Fruit fly (Drosophila melanogaster) whole organism, embryonic: Measurements from ENCODE around the gene eIF3i.

ENCODE experiments used
- Antp ChIP-seq: fragments of 200-800 bp; sonication (Bioruptor generic); optimal IDR thresholded peaks from 3 replicates; lab custom pipeline; 2016; ENCODE audit warnings: missing biosample characterization, missing genetic modification characterization
- Asciz ChIP-seq: fragments of 200-800 bp; sonication (Bioruptor generic); optimal IDR thresholded peaks from 2 replicates; lab custom pipeline; 2017; ENCODE audit warnings: missing biosample characterization, mild to moderate bottlenecking, missing genetic modification characterization, missing genetic modification reagents
- Atf3 ChIP-seq: fragments of 200-800 bp; sonication (Bioruptor generic); optimal IDR thresholded peaks from 3 replicates; lab custom pipeline; 2016; ENCODE audit warnings: missing biosample characterization, missing genetic modification characterization
- B-H2 ChIP-seq: fragments of 200-800 bp; sonication (Bioruptor generic); optimal IDR thresholded peaks from 2 replicates; lab custom pipeline; 2018; ENCODE audit warnings: missing biosample characterization, mild to moderate bottlenecking, missing genetic modification characterization
- Bdp1 ChIP-seq: fragments of 200-800 bp; sonication (Bioruptor generic); optimal IDR thresholded peaks from 3 replicates; lab custom pipeline; 2016; ENCODE audit warnings: missing biosample characterization, missing genetic modification characterization
- CG10209 ChIP-seq: fragments of 200-800 bp; sonication (Bioruptor generic); optimal IDR thresholded peaks from 3 replicates; lab custom pipeline; 2017; ENCODE audit warnings: missing biosample characterization, mild to moderate bottlenecking, missing genetic modification characterization, missing genetic modification reagents
- CG1024 ChIP-seq: fragments of 200-800 bp; sonication (Bioruptor generic); IDR thresholded peaks from 2 replicates; pipeline ENCODE4 v1.3.6; 2022; ENCODE audit warnings: missing biosample characterization, missing genetic modification characterization
- CG10565 ChIP-seq: fragments of 200-800 bp; sonication (Bioruptor generic); optimal IDR thresholded peaks from 3 replicates; lab custom pipeline; 2016; ENCODE audit warnings: missing biosample characterization, mild to moderate bottlenecking, missing genetic modification characterization
- CG13624 ChIP-seq: fragments of 200-800 bp; sonication (Bioruptor generic); optimal IDR thresholded peaks from 2 replicates; lab custom pipeline; 2016; ENCODE audit warnings: missing biosample characterization, missing genetic modification characterization
- CG14965 ChIP-seq: fragments of 200-800 bp; sonication (Bioruptor generic); optimal IDR thresholded peaks from 2 replicates; lab custom pipeline; 2016; ENCODE audit warnings: missing biosample characterization, missing genetic modification characterization, borderline replicate concordance
- CG15073 ChIP-seq: fragments of 200-800 bp; sonication (Bioruptor generic); optimal IDR thresholded peaks from 2 replicates; lab custom pipeline; 2016; ENCODE audit warnings: missing biosample characterization, missing genetic modification characterization
- CG15696 ChIP-seq: fragments of 200-800 bp; sonication (Bioruptor generic); optimal IDR thresholded peaks from 2 replicates; lab custom pipeline; 2019; ENCODE audit warnings: missing biosample characterization, mild to moderate bottlenecking, missing genetic modification characterization, moderate library complexity
- CG1602 ChIP-seq: fragments of 200-800 bp; sonication (Bioruptor generic); optimal IDR thresholded peaks from 3 replicates; lab custom pipeline; 2016; ENCODE audit warnings: missing biosample characterization, missing genetic modification characterization
- CG17385 ChIP-seq: fragments of 200-800 bp; sonication (Bioruptor generic); optimal IDR thresholded peaks from 3 replicates; lab custom pipeline; 2018; ENCODE audit warnings: missing biosample characterization, mild to moderate bottlenecking, missing genetic modification characterization
- CG2889 ChIP-seq: fragments of 200-800 bp; sonication (Bioruptor generic); IDR thresholded peaks from 3 replicates; pipeline ENCODE4 v1.3.6; 2022; ENCODE audit warnings: missing biosample characterization, missing genetic modification characterization
- CG7372 ChIP-seq: fragments of 200-800 bp; sonication (Bioruptor generic); IDR thresholded peaks from 2 replicates; pipeline ENCODE4 v1.3.6; 2022; ENCODE audit warnings: missing biosample characterization, missing genetic modification characterization
- Dref ChIP-seq: fragments of 200-800 bp; sonication (Bioruptor generic); IDR thresholded peaks from 2 replicates; pipeline ENCODE4 v1.3.6; 2022; ENCODE audit warnings: missing biosample characterization, missing genetic modification characterization
- Ets65A ChIP-seq: fragments of 200-800 bp; sonication (Bioruptor generic); peaks from one replicate; lab custom pipeline; 2016; ENCODE audit warnings: missing biosample characterization, missing genetic modification characterization
- Fer2 ChIP-seq: fragments of 200-800 bp; sonication (Bioruptor generic); optimal IDR thresholded peaks from 2 replicates; lab custom pipeline; 2018; ENCODE audit warnings: missing biosample characterization, mild to moderate bottlenecking, missing genetic modification characterization, moderate library complexity
- HLH4C ChIP-seq: fragments of 200-800 bp; sonication (Bioruptor generic); IDR thresholded peaks from 3 replicates; pipeline ENCODE4 v1.3.6; 2022; ENCODE audit warnings: missing biosample characterization, missing genetic modification characterization; ENCODE audit not compliant: partially characterized antibody
- Hr78 ChIP-seq, 2 experiments: fragments of 200-800 bp in 1 of 2; fragments of >200 bp in 1 of 2; sonication (Bioruptor generic) in 1 of 2; optimal IDR thresholded peaks; 2 replicates each; lab custom pipeline; 2017 to 2019; ENCODE audit warnings: missing biosample characterization in 2 of 2, missing genetic modification characterization in 2 of 2, mild to moderate bottlenecking in 1 of 2, moderate library complexity in 1 of 2
- NC2α ChIP-seq: fragments of 200-800 bp; sonication (Bioruptor generic); optimal IDR thresholded peaks from 2 replicates; lab custom pipeline; 2016; ENCODE audit warnings: missing biosample characterization, missing genetic modification characterization
- Oaz ChIP-seq: fragments of 200-800 bp; sonication (Bioruptor generic); IDR thresholded peaks from 2 replicates; pipeline ENCODE4 v1.3.6; 2022; ENCODE audit warnings: missing biosample characterization, missing genetic modification characterization
- Opbp ChIP-seq: fragments of 200-800 bp; sonication (Bioruptor generic); IDR thresholded peaks from 3 replicates; pipeline ENCODE4 v1.3.6; 2022; ENCODE audit warnings: missing biosample characterization, missing genetic modification characterization; ENCODE audit not compliant: partially characterized antibody
- Rfx ChIP-seq: fragments of 200-800 bp; sonication (Bioruptor generic); IDR thresholded peaks from 2 replicates; pipeline ENCODE4 v1.3.6; 2022; ENCODE audit warnings: missing biosample characterization, missing genetic modification characterization
- Side ChIP-seq: fragments of 200-800 bp; sonication (Bioruptor generic); optimal IDR thresholded peaks from 2 replicates; lab custom pipeline; 2016; ENCODE audit warnings: missing biosample characterization, missing genetic modification characterization
- Xrp1 ChIP-seq: fragments of 200-800 bp; sonication (Bioruptor generic); IDR thresholded peaks from 2 replicates; pipeline ENCODE4 v1.3.6; 2022; ENCODE audit warnings: missing biosample characterization, missing genetic modification characterization
- YL-1 ChIP-seq: fragments of 200-800 bp; sonication (Bioruptor generic); optimal IDR thresholded peaks from 3 replicates; lab custom pipeline; 2017; ENCODE audit warnings: missing biosample characterization, mild to moderate bottlenecking, missing genetic modification characterization
- abd-A ChIP-seq: fragments of 200-800 bp; sonication (Bioruptor generic); optimal IDR thresholded peaks from 3 replicates; lab custom pipeline; 2019; ENCODE audit warnings: missing biosample characterization, mild to moderate bottlenecking, missing genetic modification characterization, moderate library complexity
- al ChIP-seq: fragments of 200-800 bp; sonication (Bioruptor generic); IDR thresholded peaks from 2 replicates; pipeline ENCODE4 v1.3.6; 2022; ENCODE audit warnings: missing biosample characterization, missing genetic modification characterization
- ap ChIP-seq: fragments of 200-800 bp; sonication (Bioruptor generic); IDR thresholded peaks from 2 replicates; pipeline ENCODE4 v1.3.6; 2022; ENCODE audit warnings: missing biosample characterization, missing genetic modification characterization
- bsh ChIP-seq, 2 experiments: fragments of 200-800 bp; sonication (Bioruptor generic); optimal IDR thresholded peaks; 2 replicates each; lab custom pipeline; 2017 to 2018; ENCODE audit warnings: mild to moderate bottlenecking in 2 of 2, missing biosample characterization in 2 of 2, missing genetic modification characterization in 2 of 2, moderate library complexity in 1 of 2
- chinmo ChIP-seq: fragments of 200-800 bp; sonication (Bioruptor generic); IDR thresholded peaks from 4 replicates; pipeline ENCODE4 v1.3.6; 2022; ENCODE audit warnings: missing biosample characterization, missing genetic modification characterization; ENCODE audit not compliant: partially characterized antibody
- cwo ChIP-seq: fragments of 200-800 bp; sonication (Bioruptor generic); optimal IDR thresholded peaks from 3 replicates; lab custom pipeline; 2017; ENCODE audit warnings: missing biosample characterization, missing genetic modification characterization, mild to moderate bottlenecking, moderate library complexity, missing genetic modification reagents
- dysf ChIP-seq: fragments of 200-800 bp; sonication (Bioruptor generic); IDR thresholded peaks from 3 replicates; pipeline ENCODE4 v1.3.6; 2022; ENCODE audit warnings: missing biosample characterization, missing genetic modification characterization
- emc ChIP-seq: fragments of 200-800 bp; sonication (Bioruptor generic); optimal IDR thresholded peaks from 2 replicates; lab custom pipeline; 2016; ENCODE audit warnings: missing biosample characterization, missing genetic modification characterization
- ems ChIP-seq: fragments of 200-800 bp; sonication (Bioruptor generic); optimal IDR thresholded peaks from 3 replicates; lab custom pipeline; 2016; ENCODE audit warnings: missing biosample characterization, missing genetic modification characterization
- en ChIP-seq: fragments of 200-800 bp; sonication (Bioruptor generic); optimal IDR thresholded peaks from 2 replicates; lab custom pipeline; 2016; ENCODE audit warnings: missing biosample characterization, missing genetic modification characterization
- gt ChIP-seq: fragments of 200-800 bp; sonication (Bioruptor generic); IDR thresholded peaks from 2 replicates; pipeline ENCODE4 v1.3.6; 2022; ENCODE audit warnings: missing biosample characterization, missing genetic modification characterization
- lov ChIP-seq, 2 experiments: fragments of 200-800 bp in 1 of 2; fragments of >200 bp in 1 of 2; sonication (Bioruptor generic) in 1 of 2; IDR thresholded peaks in 1 of 2; optimal IDR thresholded peaks in 1 of 2; 2 replicates in 1 of 2; 3 replicates in 1 of 2; pipeline versions ENCODE4 v1.3.6 to Lab custom; 2017 to 2022; ENCODE audit warnings: missing biosample characterization in 1 of 2, missing genetic modification characterization in 1 of 2
- luna ChIP-seq: fragments of 200-800 bp; sonication (Bioruptor generic); optimal IDR thresholded peaks from 2 replicates; lab custom pipeline; 2016; ENCODE audit warnings: missing biosample characterization, missing genetic modification characterization
- mirr ChIP-seq: fragments of 200-800 bp; sonication (Bioruptor generic); optimal IDR thresholded peaks from 3 replicates; lab custom pipeline; 2018; ENCODE audit warnings: missing biosample characterization, mild to moderate bottlenecking, missing genetic modification characterization
- peb ChIP-seq: fragments of 200-800 bp; sonication (Bioruptor generic); IDR thresholded peaks from 2 replicates; pipeline ENCODE4 v1.3.6; 2022; ENCODE audit warnings: missing biosample characterization, missing genetic modification characterization
- sd ChIP-seq: fragments of 200-800 bp; sonication (Bioruptor generic); optimal IDR thresholded peaks from 3 replicates; lab custom pipeline; 2018; ENCODE audit warnings: missing biosample characterization, mild to moderate bottlenecking, missing genetic modification characterization, moderate library complexity
- so ChIP-seq: fragments of 200-800 bp; sonication (Bioruptor generic); IDR thresholded peaks from 3 replicates; pipeline ENCODE4 v1.3.6; 2022; ENCODE audit warnings: missing biosample characterization, missing genetic modification characterization
- stc ChIP-seq: fragments of 200-800 bp; sonication (Bioruptor generic); IDR thresholded peaks from 2 replicates; pipeline ENCODE4 v1.3.6; 2022; ENCODE audit warnings: missing biosample characterization, missing genetic modification characterization
- trem ChIP-seq: fragments of 200-800 bp; optimal IDR thresholded peaks from 3 replicates; lab custom pipeline; 2019; ENCODE audit warnings: missing biosample characterization, mild to moderate bottlenecking, missing genetic modification characterization, moderate library complexity
- usp ChIP-seq: fragments of >200 bp; optimal IDR thresholded peaks from 2 replicates; lab custom pipeline; 2017; ENCODE audit warnings: missing biosample characterization, missing genetic modification characterization
- wek ChIP-seq: fragments of 200-800 bp; sonication (Bioruptor generic); optimal IDR thresholded peaks from 3 replicates; lab custom pipeline; 2018; ENCODE audit warnings: missing biosample characterization, mild to moderate bottlenecking, missing genetic modification characterization, moderate library complexity

eIF3i gene

dm6 chr2L:4981278-4981966, 13.8 kb upstream of the eIF3i start, which contains the start of the genes CG8892 and CG34126 (continued):
- TF ChIP-seq Atf3 (GFP tag; lab: Kevin White, UChicago) (peak; percentile 96), Bdp1 (GFP tag; lab: Kevin White, UChicago) (peak; percentile 92), gt (peak; percentile 94), CG7372 (GFP tag; lab: Robert Waterston, UW) (peak; percentile 97), Hr78 (GFP tag; optimal IDR thresholded peaks at IDR 0.05; lab: Kevin White, UChicago) (peak in 1 of 2 experiments; percentile 75), emc (GFP tag; lab: Kevin White, UChicago) (peak; percentile 93), CG13624 (peak; percentile 96), Side (peak; percentile 93), ap (peak; percentile 85), YL-1 (GFP tag; lab: Kevin White, UChicago) (peak; percentile 92), HLH4C (GFP tag; lab: Robert Waterston, UW) (0 out of 3 replicates have a peak, but pooled peaks have one; percentile 28), Antp (peak; percentile 96), mirr (peak; percentile 95), lov (optimal IDR thresholded peaks at IDR 0.05; lab: Kevin White, UChicago) (no peak), lov (GFP tag; IDR thresholded peaks at IDR 0.05; lab: Robert Waterston, UW) (peak; percentile 72; the same call in 2 of the 3 replicates), en (GFP tag; lab: Kevin White, UChicago) (peak; percentile 91), trem (peak; percentile 93), bsh (GFP tag; optimal IDR thresholded peaks at IDR 0.05; lab: Kevin White, UChicago) (peak; percentile 75 to 94), usp (GFP tag; lab: Kevin White, UChicago) (no peak), Xrp1 (GFP tag; lab: Robert Waterston, UW) (peak; percentile 98), CG1024 (GFP tag; lab: Robert Waterston, UW) (peak; percentile 88), B-H2 (GFP tag; lab: Kevin White, UChicago) (peak; percentile 96), Opbp (GFP tag; lab: Robert Waterston, UW) (0 out of 3 replicates have a peak, but pooled peaks have one; percentile 28), Dref (GFP tag; lab: Robert Waterston, UW) (peak; percentile 51), wek (GFP tag; lab: Kevin White, UChicago) (peak; percentile 65), chinmo (GFP tag; lab: Robert Waterston, UW) (peak; percentile 87; the same call in 2 of the 4 replicates), CG17385 (GFP tag; lab: Kevin White, UChicago) (peak; percentile 93), sd (tag; lab: Kevin White, UChicago) (peak; percentile 90), CG15073 (GFP tag; lab: Kevin White, UChicago) (peak; percentile 84), abd-A (tag; lab: Kevin White, UChicago) (peak; percentile 89), Ets65A (GFP tag; lab: Kevin White, UChicago) (peak; percentile 100), Fer2 (tag; lab: Kevin White, UChicago) (peak; percentile 97), CG2889 (GFP tag; lab: Robert Waterston, UW) (peak; percentile 95), peb (GFP tag; lab: Robert Waterston, UW) (peak; percentile 93), Oaz (peak; percentile 90), ems (peak; percentile 96), al (peak; percentile 97), NC2α (GFP tag; lab: Kevin White, UChicago) (peak; percentile 80), so (GFP tag; lab: Robert Waterston, UW) (peak; percentile 95), CG15696 (tag; lab: Kevin White, UChicago) (peak; percentile 98), dysf (peak; percentile 98), CG10209 (GFP tag; lab: Kevin White, UChicago) (peak; percentile 98), CG1602 (GFP tag; lab: Kevin White, UChicago) (peak; percentile 99), Asciz (peak; percentile 93), CG14965 (GFP tag; lab: Kevin White, UChicago) (peak; percentile 61), stc (GFP tag; lab: Robert Waterston, UW) (peak; percentile 88), Rfx (peak; percentile 98), cwo (GFP tag; lab: Kevin White, UChicago) (peak; percentile 94), CG10565 (GFP tag; lab: Kevin White, UChicago) (peak; percentile 92), luna (peak; percentile 87)
